Worm (Caenorhabditis elegans) whole organism, late embryonic: Measurements from ENCODE around the gene ctf-18.

Experiments used
- C08G9.2 ChIP-seq: sonication (generic microtip); optimal IDR thresholded peaks from 2 replicates; lab custom pipeline; 2016; ENCODE audit warnings: mild to moderate bottlenecking, missing genetic modification characterization, moderate library complexity, missing compliant biosample characterization
- C38D4.7 ChIP-seq: fragments of 200-800 bp; sonication (Bioruptor generic); optimal IDR thresholded peaks from 2 replicates; lab custom pipeline; 2018; ENCODE audit warnings: mild to moderate bottlenecking, missing genetic modification characterization, moderate library complexity, missing compliant biosample characterization
- F13H6.1 ChIP-seq: sonication (generic microtip); optimal IDR thresholded peaks from 2 replicates; lab custom pipeline; 2016; ENCODE audit warnings: missing genetic modification characterization, missing compliant biosample characterization
- K09A11.1 ChIP-seq: sonication (generic microtip); optimal IDR thresholded peaks from 2 replicates; lab custom pipeline; 2017; ENCODE audit warnings: antibody characterized with exemption, mild to moderate bottlenecking, missing genetic modification characterization, missing compliant biosample characterization; ENCODE audit not compliant: insufficient read depth
- Y22D7AL.16 ChIP-seq: sonication (generic microtip); optimal IDR thresholded peaks from 2 replicates; lab custom pipeline; 2016; ENCODE audit warnings: missing genetic modification characterization, missing compliant biosample characterization
- ahr-1 ChIP-seq: sonication (generic microtip); optimal IDR thresholded peaks from 2 replicates; lab custom pipeline; 2016; ENCODE audit warnings: missing genetic modification characterization, missing compliant biosample characterization
- ceh-14 ChIP-seq: sonication (generic microtip); optimal IDR thresholded peaks from 2 replicates; lab custom pipeline; 2016; ENCODE audit warnings: missing genotype, missing genetic modification characterization, missing compliant biosample characterization
- ceh-18 ChIP-seq: sonication (generic microtip); optimal IDR thresholded peaks from 2 replicates; lab custom pipeline; 2016; ENCODE audit warnings: missing genetic modification characterization, missing compliant biosample characterization
- ceh-19 ChIP-seq: fragments of 200-800 bp; sonication (Bioruptor generic); optimal IDR thresholded peaks from 2 replicates; lab custom pipeline; 2018; ENCODE audit warnings: mild to moderate bottlenecking, missing genetic modification characterization, missing compliant biosample characterization
- ceh-2 ChIP-seq: sonication (generic microtip); optimal IDR thresholded peaks from 2 replicates; lab custom pipeline; 2016; ENCODE audit warnings: missing genotype, missing genetic modification characterization, missing compliant biosample characterization
- ceh-31 ChIP-seq: sonication (generic microtip); optimal IDR thresholded peaks from 2 replicates; lab custom pipeline; 2016; ENCODE audit warnings: missing genetic modification characterization, missing compliant biosample characterization
- ceh-45 ChIP-seq: fragments of 200-800 bp; sonication (Bioruptor generic); IDR thresholded peaks from 2 replicates; pipeline ENCODE4 v1.3.6; 2022; ENCODE audit warnings: missing genetic modification reagents, missing genetic modification characterization, missing compliant biosample characterization
- che-1 ChIP-seq: sonication (generic microtip); optimal IDR thresholded peaks from 2 replicates; lab custom pipeline; 2016; ENCODE audit warnings: mild to moderate bottlenecking, missing genetic modification characterization, missing compliant biosample characterization
- dmd-4 ChIP-seq: sonication (generic microtip); optimal IDR thresholded peaks from 2 replicates; lab custom pipeline; 2016; ENCODE audit warnings: borderline replicate concordance, missing genetic modification characterization, missing compliant biosample characterization
- dve-1 ChIP-seq: sonication (generic microtip); optimal IDR thresholded peaks from 2 replicates; lab custom pipeline; 2017; ENCODE audit warnings: antibody characterized with exemption, mild to moderate bottlenecking, missing genetic modification characterization, missing compliant biosample characterization
- elt-2 ChIP-seq: sonication (generic microtip); optimal IDR thresholded peaks from 2 replicates; lab custom pipeline; 2016; ENCODE audit warnings: missing genetic modification reagents, missing genetic modification characterization, missing compliant biosample characterization
- ets-4 ChIP-seq: sonication (generic microtip); optimal IDR thresholded peaks from 2 replicates; lab custom pipeline; 2016; ENCODE audit warnings: missing genetic modification characterization, missing compliant biosample characterization
- fkh-6 ChIP-seq: sonication (generic microtip); optimal IDR thresholded peaks from 2 replicates; lab custom pipeline; 2016; ENCODE audit warnings: missing genetic modification characterization, missing compliant biosample characterization
- gmeb-2 ChIP-seq: sonication (generic microtip); optimal IDR thresholded peaks from 2 replicates; lab custom pipeline; 2016; ENCODE audit warnings: missing genetic modification characterization, inconsistent platforms, missing compliant biosample characterization
- hlh-15 ChIP-seq: sonication (generic microtip); optimal IDR thresholded peaks from 2 replicates; lab custom pipeline; 2016; ENCODE audit warnings: missing genetic modification characterization, missing compliant biosample characterization
- hlh-30 ChIP-seq: sonication (generic microtip); optimal IDR thresholded peaks from 2 replicates; lab custom pipeline; 2017; ENCODE audit warnings: antibody characterized with exemption, missing genetic modification characterization, missing compliant biosample characterization; ENCODE audit not compliant: insufficient read depth
- hlh-8 ChIP-seq: sonication (generic microtip); optimal IDR thresholded peaks from 2 replicates; lab custom pipeline; 2016; ENCODE audit warnings: missing genotype, missing genetic modification characterization, missing compliant biosample characterization
- lim-6 ChIP-seq: sonication (generic microtip); optimal IDR thresholded peaks from 2 replicates; lab custom pipeline; 2016; ENCODE audit warnings: missing genetic modification characterization, missing compliant biosample characterization
- lin-11 ChIP-seq: fragments of 200-800 bp; sonication (Bioruptor generic); optimal IDR thresholded peaks from 2 replicates; lab custom pipeline; 2018; ENCODE audit warnings: mild to moderate bottlenecking, missing genetic modification characterization, missing compliant biosample characterization
- madf-2 ChIP-seq: sonication (generic microtip); optimal IDR thresholded peaks from 2 replicates; lab custom pipeline; 2017; ENCODE audit warnings: missing genetic modification characterization, missing compliant biosample characterization
- mec-3 ChIP-seq: sonication (generic microtip); optimal IDR thresholded peaks from 2 replicates; lab custom pipeline; 2016; ENCODE audit warnings: borderline replicate concordance, missing genetic modification characterization, missing compliant biosample characterization
- nfya-1 ChIP-seq: sonication (generic microtip); optimal IDR thresholded peaks from 2 replicates; lab custom pipeline; 2017; ENCODE audit warnings: missing genetic modification characterization, mild to moderate bottlenecking, missing compliant biosample characterization, antibody characterized with exemption, moderate library complexity
- odd-2 ChIP-seq: sonication (generic microtip); optimal IDR thresholded peaks from 2 replicates; lab custom pipeline; 2017; ENCODE audit warnings: antibody characterized with exemption, mild to moderate bottlenecking, missing genetic modification characterization, missing compliant biosample characterization
- pag-3 ChIP-seq: sonication (generic microtip); optimal IDR thresholded peaks from 2 replicates; lab custom pipeline; 2016; ENCODE audit warnings: missing compliant biosample characterization, missing genetic modification characterization, borderline replicate concordance
- pat-9 ChIP-seq: fragments of 200-800 bp; sonication (Bioruptor generic); optimal IDR thresholded peaks from 2 replicates; lab custom pipeline; 2018; ENCODE audit warnings: mild to moderate bottlenecking, missing genetic modification characterization, moderate library complexity, missing compliant biosample characterization
- pax-1 ChIP-seq: fragments of 150-350 bp; optimal IDR thresholded peaks from 2 replicates; lab custom pipeline; 2014; ENCODE audit warnings: missing biosample characterization, missing genetic modification characterization
- pha-2 ChIP-seq: sonication (generic microtip); optimal IDR thresholded peaks from 2 replicates; lab custom pipeline; 2017; ENCODE audit warnings: mild to moderate bottlenecking, missing genetic modification characterization, missing compliant biosample characterization
- pha-4 ChIP-seq: fragments of 150-350 bp; optimal IDR thresholded peaks from 2 replicates; lab custom pipeline; 2018; ENCODE audit warnings: missing biosample characterization, missing genetic modification reagents, missing genetic modification characterization
- pros-1 ChIP-seq: fragments of 150-350 bp; optimal IDR thresholded peaks from 2 replicates; lab custom pipeline; 2014; ENCODE audit warnings: missing biosample characterization, missing genetic modification reagents, missing genetic modification characterization
- ref-2 ChIP-seq: sonication (generic microtip); optimal IDR thresholded peaks from 2 replicates; lab custom pipeline; 2016; ENCODE audit warnings: missing genetic modification characterization, missing compliant biosample characterization
- rnt-1 ChIP-seq: sonication (generic microtip); optimal IDR thresholded peaks from 2 replicates; lab custom pipeline; 2016; ENCODE audit warnings: missing genetic modification characterization, missing compliant biosample characterization
- sox-2 ChIP-seq: fragments of 200-800 bp; sonication (Bioruptor generic); IDR thresholded peaks from 2 replicates; pipeline ENCODE4 v1.3.6; 2022; ENCODE audit warnings: missing genetic modification reagents, missing genetic modification characterization, missing compliant biosample characterization
- sox-4 ChIP-seq: sonication (generic microtip); optimal IDR thresholded peaks from 2 replicates; lab custom pipeline; 2017; ENCODE audit warnings: mild to moderate bottlenecking, missing genetic modification characterization, inconsistent platforms, missing compliant biosample characterization
- syd-9 ChIP-seq: sonication (generic microtip); optimal IDR thresholded peaks from 2 replicates; lab custom pipeline; 2016; ENCODE audit warnings: mild to moderate bottlenecking, missing genetic modification characterization, moderate library complexity, missing compliant biosample characterization
- tbx-7 ChIP-seq: sonication (generic microtip); optimal IDR thresholded peaks from 2 replicates; lab custom pipeline; 2016; ENCODE audit warnings: missing genotype, missing genetic modification characterization, missing compliant biosample characterization
- ttx-3 ChIP-seq: sonication (generic microtip); optimal IDR thresholded peaks from 2 replicates; lab custom pipeline; 2016; ENCODE audit warnings: missing genetic modification reagents, missing genetic modification characterization, missing compliant biosample characterization
- unc-3 ChIP-seq, 2 experiments: fragments of 200-800 bp in 1 of 2; sonication (Bioruptor generic) in 1 of 2; sonication (generic microtip) in 1 of 2; conservative IDR thresholded peaks in 1 of 2; optimal IDR thresholded peaks in 1 of 2; 2 replicates each; pipeline versions ENCODE4 v1.3.6 to Lab custom; 2016 to 2022; ENCODE audit warnings: missing compliant biosample characterization in 2 of 2, missing genetic modification characterization in 2 of 2, missing genetic modification reagents in 1 of 2
- unc-42 ChIP-seq: sonication (generic microtip); optimal IDR thresholded peaks from 2 replicates; lab custom pipeline; 2016; ENCODE audit warnings: missing genotype, missing genetic modification characterization, missing compliant biosample characterization
- unc-55 ChIP-seq: sonication (generic microtip); optimal IDR thresholded peaks from 2 replicates; lab custom pipeline; 2017; ENCODE audit warnings: missing biosample characterization, missing genetic modification reagents, missing genetic modification characterization
- zip-5 ChIP-seq: sonication (generic microtip); optimal IDR thresholded peaks from 2 replicates; lab custom pipeline; 2016; ENCODE audit warnings: missing genetic modification characterization, missing compliant biosample characterization
- ztf-16 ChIP-seq: sonication (generic microtip); optimal IDR thresholded peaks from 2 replicates; lab custom pipeline; 2017; ENCODE audit warnings: missing genetic modification characterization, missing compliant biosample characterization

The ctf-18 gene

ce11 chrIV:10116765-10117164 lies 9.7 kb downstream of the ctf-18 start:
- TF ChIP-seq zip-5 (tag; lab: Kevin White, UChicago): no peak
- TF ChIP-seq gmeb-2 (tag; lab: Kevin White, UChicago): no peak
- no peak for TF ChIP-seq mec-3 (tag; lab: Kevin White, UChicago)
- TF ChIP-seq sox-4 (tag; lab: Kevin White, UChicago): no peak
- TF ChIP-seq nfya-1 (tag; lab: Kevin White, UChicago): no peak
- TF ChIP-seq ahr-1 (tag; lab: Kevin White, UChicago): no peak
- no peak for TF ChIP-seq dve-1 (tag; lab: Kevin White, UChicago)
- TF ChIP-seq, all 69 proteins: peak for 0

DNA sequence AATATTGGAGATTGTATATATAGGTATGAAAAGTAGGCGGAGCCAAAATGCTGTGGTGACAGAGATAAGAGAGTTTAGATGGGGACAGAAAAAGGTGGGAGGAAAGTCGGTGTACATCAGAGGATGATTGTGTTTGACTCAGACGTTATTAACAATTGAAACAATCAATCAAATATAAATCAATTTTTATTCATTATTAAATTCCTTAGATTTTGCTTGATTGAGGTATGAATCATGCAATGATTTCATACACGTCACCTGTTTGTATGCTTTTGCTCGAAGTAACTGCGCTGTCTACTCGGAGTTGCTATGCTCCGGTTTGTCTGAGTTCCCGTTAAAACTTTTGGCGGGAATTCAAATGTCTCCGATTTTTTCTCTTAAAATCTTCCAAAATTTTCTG lies 11.3 kb downstream of the ctf-18 start, which contains the start of gene C04G2.10:
TSS of gene C04G2.10 (plus strand) at position 301 of the 400 bp plus-strand sequence.
- no peak for TF ChIP-seq unc-3 (GFP tag; conservative IDR thresholded peaks at IDR 0.05; lab: Robert Waterston, UW)
- TF ChIP-seq unc-3 (tag; optimal IDR thresholded peaks at IDR 0.05; lab: Kevin White, UChicago): no peak
- TF ChIP-seq ceh-14 (tag; lab: Kevin White, UChicago): no peak
- no peak for TF ChIP-seq lin-11 (tag; lab: Kevin White, UChicago)
- no peak for TF ChIP-seq odd-2 (tag; lab: Kevin White, UChicago)
- no peak for TF ChIP-seq ceh-45
- no peak for TF ChIP-seq unc-55
- TF ChIP-seq K09A11.1: no peak
- TF ChIP-seq madf-2 (tag; lab: Kevin White, UChicago): no peak
- no peak for TF ChIP-seq pros-1 (tag; lab: Kevin White, UChicago)
- TF ChIP-seq pha-4 (tag; lab: Kevin White, UChicago): no peak
- no peak for TF ChIP-seq ceh-18 (tag; lab: Kevin White, UChicago)

DNA sequence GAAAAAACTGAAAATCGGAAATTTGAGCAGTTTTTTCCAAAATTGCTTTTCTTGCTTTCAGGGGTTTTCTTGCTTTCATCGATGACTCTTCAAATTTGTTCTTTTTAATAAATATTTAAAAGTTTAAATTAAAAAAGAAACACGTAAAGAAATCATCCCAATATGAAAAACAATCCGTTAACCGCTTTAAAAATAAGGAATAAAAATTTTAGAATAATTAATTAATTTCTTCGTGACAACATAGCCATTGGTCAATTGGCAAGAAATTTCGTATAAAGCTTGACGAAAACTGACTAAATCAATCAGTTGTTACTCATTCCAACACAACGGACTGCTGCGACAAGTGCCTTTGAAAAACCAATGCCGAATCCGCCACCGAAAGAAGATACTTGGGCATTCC lies 13.9 kb downstream of the ctf-18 start, which contains the start of gene nsph-3.2:
TSS of gene nsph-3.2 (plus strand) at position 301 of the 400 bp plus-strand sequence.
- no peak for TF ChIP-seq rnt-1 (tag; lab: Kevin White, UChicago)
- no peak for TF ChIP-seq ztf-16
- TF ChIP-seq hlh-30: no peak
- no peak for TF ChIP-seq ceh-31 (tag; lab: Kevin White, UChicago)
- no peak for TF ChIP-seq nfya-1 (tag; lab: Kevin White, UChicago)
- TF ChIP-seq mec-3 (tag; lab: Kevin White, UChicago): no peak
- no peak for TF ChIP-seq madf-2 (tag; lab: Kevin White, UChicago)
- no peak for TF ChIP-seq elt-2
- no peak for TF ChIP-seq C38D4.7 (GFP tag; lab: Kevin White, UChicago)
- TF ChIP-seq ceh-2 (tag; lab: Kevin White, UChicago): no peak
- TF ChIP-seq lim-6 (tag; lab: Kevin White, UChicago): no peak
- no peak for TF ChIP-seq ceh-19 (GFP tag; lab: Kevin White, UChicago)
- TF ChIP-seq pax-1 (tag; lab: Kevin White, UChicago): no peak
- TF ChIP-seq syd-9 (tag; lab: Kevin White, UChicago): no peak
- TF ChIP-seq unc-42 (tag; lab: Kevin White, UChicago): no peak
- TF ChIP-seq pha-2: no peak
- no peak for TF ChIP-seq sox-2 (GFP tag; lab: Robert Waterston, UW)
- TF ChIP-seq, all 69 proteins: peak for 0

DNA sequence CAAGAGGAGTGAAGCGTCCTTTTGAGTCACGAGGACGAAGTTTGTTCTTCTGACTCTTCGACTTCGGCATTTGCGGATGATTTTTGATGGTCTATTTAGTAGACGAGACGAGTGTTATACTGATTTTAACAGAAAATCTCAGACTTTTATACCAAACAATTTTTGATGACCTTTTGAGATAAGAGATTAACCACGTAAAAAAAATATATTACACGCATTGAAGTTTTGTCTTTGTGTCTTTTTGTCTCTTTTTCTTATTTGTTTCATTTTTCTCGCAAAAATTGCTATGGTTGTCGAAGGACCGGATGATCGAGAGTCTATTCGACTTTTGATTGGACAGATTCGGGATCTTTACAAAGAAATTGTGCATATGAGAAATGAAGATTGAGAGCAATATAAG lies 15.0 kb downstream of the ctf-18 start, which contains the start of gene spch-1:
TSS of gene spch-1 (minus strand) at position 101 of the 400 bp plus-strand sequence.
- TF ChIP-seq mec-3 (tag; lab: Kevin White, UChicago) (no peak), gmeb-2 (tag; lab: Kevin White, UChicago) (no peak), ets-4 (tag; lab: Kevin White, UChicago) (no peak), hlh-8 (tag; lab: Kevin White, UChicago) (no peak), tbx-7 (tag; lab: Kevin White, UChicago) (no peak), pha-4 (tag; lab: Kevin White, UChicago) (no peak), C08G9.2 (tag; lab: Kevin White, UChicago) (no peak), pat-9 (no peak), unc-3 (GFP tag; conservative IDR thresholded peaks at IDR 0.05; lab: Robert Waterston, UW) (no peak), unc-3 (tag; optimal IDR thresholded peaks at IDR 0.05; lab: Kevin White, UChicago) (no peak), ceh-31 (tag; lab: Kevin White, UChicago) (no peak), ref-2 (no peak), pag-3 (tag; lab: Kevin White, UChicago) (no peak), che-1 (no peak), dmd-4 (tag; lab: Kevin White, UChicago) (no peak), Y22D7AL.16 (tag; lab: Kevin White, UChicago) (no peak), hlh-15 (tag; lab: Kevin White, UChicago) (no peak), fkh-6 (no peak), ttx-3 (no peak), ceh-18 (tag; lab: Kevin White, UChicago) (no peak), F13H6.1 (tag; lab: Kevin White, UChicago) (no peak)
